Worm (Caenorhabditis elegans): ENCODE measurements around the gene F58B4.6.

F58B4.6 gene

ce11 chrV:10940571-10940991 lies 15.8 kb downstream of the F58B4.6 start:
- TF ChIP-seq aly-2 (tag; optimal IDR thresholded peaks at IDR 0.05) (no peak), ztf-11 (tag; optimal IDR thresholded peaks at IDR 0.05) (no peak), skn-1 (tag; optimal IDR thresholded peaks at IDR 0.05) (peak; percentile 75), crh-2 (tag; optimal IDR thresholded peaks at IDR 0.05) (peak; percentile 81), mbf-1 (tag; optimal IDR thresholded peaks at IDR 0.05) (no peak), nhr-6 (tag; optimal IDR thresholded peaks at IDR 0.05) (no peak), ama-1 (optimal IDR thresholded peaks at IDR 0.05) (peak; percentile 34), fos-1 (tag; optimal IDR thresholded peaks at IDR 0.05) (peak; percentile 74), ztf-4 (tag; optimal IDR thresholded peaks at IDR 0.05) (peak; percentile 48), ZK546.5 (tag; optimal IDR thresholded peaks at IDR 0.05) (no peak), F13H6.1 (tag; optimal IDR thresholded peaks at IDR 0.05) (peak; percentile 77), sem-4 (tag; optimal IDR thresholded peaks at IDR 0.05) (no peak), sma-3 (GFP tag; optimal IDR thresholded peaks at IDR 0.05) (peak; percentile 72), ceh-82 (tag; optimal IDR thresholded peaks at IDR 0.05) (no peak), dmd-4 (tag; optimal IDR thresholded peaks at IDR 0.05) (no peak), mdl-1 (tag; optimal IDR thresholded peaks at IDR 0.05) (peak in 1 of 2 experiments; percentile 24), zag-1 (tag; optimal IDR thresholded peaks at IDR 0.05) (peak; percentile 27), gmeb-1 (tag; optimal IDR thresholded peaks at IDR 0.05) (peak; percentile 62), nhr-25 (tag; optimal IDR thresholded peaks at IDR 0.05) (peak; percentile 45), egl-27 (tag; optimal IDR thresholded peaks at IDR 0.05) (peak; percentile 75), blmp-1 (tag; optimal IDR thresholded peaks at IDR 0.05; ENCODE audit: insufficient read depth) (peak; percentile 71), unc-55 (GFP tag; optimal IDR thresholded peaks at IDR 0.05) (peak; percentile 59), nhr-21 (tag; optimal IDR thresholded peaks at IDR 0.05) (peak; percentile 56), elt-3 (tag; optimal IDR thresholded peaks at IDR 0.05) (no peak), C34F6.9 (tag; optimal IDR thresholded peaks at IDR 0.05) (peak; percentile 75), nhr-77 (tag; optimal IDR thresholded peaks at IDR 0.05) (no peak), R02D3.7 (tag; optimal IDR thresholded peaks at IDR 0.05) (no peak), sma-9 (GFP tag; optimal IDR thresholded peaks at IDR 0.05) (peak; percentile 67), sma-9 (tag; optimal IDR thresholded peaks at IDR 0.05) (no peak), lsy-2 (tag; optimal IDR thresholded peaks at IDR 0.05) (peak in 1 of 2 experiments; percentile 65), nhr-129 (tag; optimal IDR thresholded peaks at IDR 0.05) (peak; percentile 100), lin-13 (GFP tag; optimal IDR thresholded peaks at IDR 0.05) (peak; percentile 39), lin-11 (tag; optimal IDR thresholded peaks at IDR 0.05) (no peak), unc-39 (tag; optimal IDR thresholded peaks at IDR 0.05) (no peak), nhr-10 (tag; optimal IDR thresholded peaks at IDR 0.05) (no peak), snpc-4 (tag; optimal IDR thresholded peaks at IDR 0.05) (no peak), Y55F3AM.14 (GFP tag; optimal IDR thresholded peaks at IDR 0.05) (peak; percentile 77), nhr-237 (tag; optimal IDR thresholded peaks at IDR 0.05) (no peak)

- TF ChIP-seq lin-11 (tag; optimal IDR thresholded peaks at IDR 0.05) = no peak
- TF ChIP-seq ZK546.5 (tag; optimal IDR thresholded peaks at IDR 0.05) = no peak
- TF ChIP-seq sma-9 (GFP tag; optimal IDR thresholded peaks at IDR 0.05) = no peak
- no peak for TF ChIP-seq sma-9 (tag; optimal IDR thresholded peaks at IDR 0.05)
- TF ChIP-seq mbf-1 (tag; optimal IDR thresholded peaks at IDR 0.05) = no peak
- no peak for TF ChIP-seq peb-1 (tag; optimal IDR thresholded peaks at IDR 0.05)
- TF ChIP-seq elt-3 (tag; optimal IDR thresholded peaks at IDR 0.05) = no peak
- TF ChIP-seq mab-5 (tag; optimal IDR thresholded peaks at IDR 0.05) = no peak
- TF ChIP-seq ztf-4 (tag; optimal IDR thresholded peaks at IDR 0.05) = no peak
- no peak for TF ChIP-seq Y55F3AM.14 (GFP tag; optimal IDR thresholded peaks at IDR 0.05)
- TF ChIP-seq nhr-237 (tag; optimal IDR thresholded peaks at IDR 0.05) = no peak
- no peak for TF ChIP-seq mdl-1 (tag; optimal IDR thresholded peaks at IDR 0.05)
These were observed 16.3 kb downstream of the F58B4.6 start, which contains the start of gene F17C11.26 for ce11 chrV:10941150-10941549. TSS of gene F17C11.26 (plus strand) at chrV:10941450.

ce11 chrV:10942161-10942560 lies 17.3 kb downstream of the F58B4.6 start, which contains the start of gene zip-9:
TSS of gene zip-9 (plus strand) at chrV:10942461.
- TF ChIP-seq alr-1 (tag; optimal IDR thresholded peaks at IDR 0.05) = no peak
- no peak for TF ChIP-seq Y55F3AM.14 (GFP tag; optimal IDR thresholded peaks at IDR 0.05)
- TF ChIP-seq lin-13 (GFP tag; optimal IDR thresholded peaks at IDR 0.05) = no peak
- no peak for TF ChIP-seq crh-2 (tag; optimal IDR thresholded peaks at IDR 0.05)
- no peak for TF ChIP-seq ZK546.5 (tag; optimal IDR thresholded peaks at IDR 0.05)
- no peak for TF ChIP-seq gmeb-1 (tag; optimal IDR thresholded peaks at IDR 0.05)
- no peak for TF ChIP-seq elt-1 (tag; optimal IDR thresholded peaks at IDR 0.05)

Measured in whole organism, L2 larva.